Fruit fly (Drosophila melanogaster): Measurements from ENCODE around the gene pim.

Gene pim

dm6 chr2L:10405008-10405654 lies 42.3 kb downstream of the pim start, which contains the start of the genes CG17768, LSm-4 and Ir31a:
TSS of gene CG17768 (minus strand) at chr2L:10405203.
TSS of gene LSm-4 (minus strand) at chr2L:10405203.
TSS of gene Ir31a (plus strand) at chr2L:10405565.
- no peak for TF ChIP-seq Snoo (tag; optimal IDR thresholded peaks at IDR 0.05)

dm6 chr2L:10408122-10408576 lies 45.4 kb downstream of the pim start, which contains the start of the genes Ip259 and RpS27A:
TSS of gene Ip259 (plus strand) at chr2L:10408352.
TSS of gene RpS27A (plus strand) at chr2L:10408352.
- no peak for TF ChIP-seq Pif1A (GFP tag; optimal IDR thresholded peaks at IDR 0.05)
- TF ChIP-seq CG17806 (tag; optimal IDR thresholded peaks at IDR 0.05): peak; percentile 20
- no peak for TF ChIP-seq CG14655 (GFP tag; optimal IDR thresholded peaks at IDR 0.05)
- no peak for TF ChIP-seq CG12605 (GFP tag; IDR thresholded peaks at IDR 0.05)
- no peak for TF ChIP-seq CG9948 (tag; optimal IDR thresholded peaks at IDR 0.05)
- peak; percentile 62 for TF ChIP-seq CG15710 (tag; optimal IDR thresholded peaks at IDR 0.05)
- TF ChIP-seq Snoo (tag; optimal IDR thresholded peaks at IDR 0.05): peak; percentile 85
- peak; percentile 52 for TF ChIP-seq gl (tag; optimal IDR thresholded peaks at IDR 0.05)
- no peak for TF ChIP-seq fd96Ca (GFP tag; IDR thresholded peaks at IDR 0.05)
- TF ChIP-seq Pif1B (GFP tag; optimal IDR thresholded peaks at IDR 0.05): no peak
- no peak for TF ChIP-seq CG8301 (tag; optimal IDR thresholded peaks at IDR 0.05)
- peak; percentile 50; the same call in 1 of the 2 replicates for TF ChIP-seq CG32121 (GFP tag; IDR thresholded peaks at IDR 0.05)
- TF ChIP-seq CG34367 (tag; optimal IDR thresholded peaks at IDR 0.05): peak; percentile 67
- TF ChIP-seq CG4496 (GFP tag; IDR thresholded peaks at IDR 0.05): peak; percentile 83; the same call in 2 of the 3 replicates

Data from whole organism, pupa.